Worm (Caenorhabditis elegans) whole organism, young adult: ENCODE results near the gene Y73B6BL.12.
"Not testable (repeated sequence)": the region's sequence is repeated elsewhere in the genome, so short reads cannot be mapped to it uniquely, and the experiment has no call there.

Experiments
- B0035.1 ChIP-seq: sonication (generic microtip); optimal IDR thresholded peaks from 2 replicates; lab custom pipeline; 2016; ENCODE audit warnings: missing genetic modification characterization, mild to moderate bottlenecking, missing compliant biosample characterization, missing genotype, missing genetic modification reagents
- F10E7.11 ChIP-seq: sonication (generic microtip); optimal IDR thresholded peaks from 2 replicates; lab custom pipeline; 2017; ENCODE audit warnings: mild to moderate bottlenecking, missing genetic modification characterization, moderate library complexity, missing compliant biosample characterization
- F33H1.4 ChIP-seq: fragments of 200-800 bp; sonication (Bioruptor generic); IDR thresholded peaks from 2 replicates; pipeline ENCODE4 v1.3.6; 2022; ENCODE audit warnings: missing genetic modification reagents, missing genetic modification characterization, missing compliant biosample characterization
- F39B2.1 ChIP-seq: fragments of 200-800 bp; sonication (Bioruptor generic); IDR thresholded peaks from 2 replicates; pipeline ENCODE4 v1.3.6; 2022; ENCODE audit warnings: missing genetic modification reagents, missing genetic modification characterization, missing compliant biosample characterization
- F57A8.1 ChIP-seq: fragments of 200-800 bp; sonication (Bioruptor generic); optimal IDR thresholded peaks from 2 replicates; lab custom pipeline; 2018; ENCODE audit warnings: mild to moderate bottlenecking, missing genetic modification characterization, moderate library complexity, missing compliant biosample characterization
- Y56A3A.18 ChIP-seq: fragments of 200-800 bp; sonication (Bioruptor generic); IDR thresholded peaks from 2 replicates; pipeline ENCODE4 v1.3.6; 2022; ENCODE audit warnings: missing genetic modification reagents, missing genetic modification characterization, missing compliant biosample characterization
- Y79H2A.3 ChIP-seq: fragments of 200-800 bp; sonication (Bioruptor generic); conservative IDR thresholded peaks from 2 replicates; pipeline ENCODE4 v1.3.6; 2022; ENCODE audit warnings: missing genetic modification reagents, missing genetic modification characterization, missing compliant biosample characterization
- Y95B8A.8 ChIP-seq: fragments of 200-800 bp; sonication (Bioruptor generic); IDR thresholded peaks from 2 replicates; pipeline ENCODE4 v1.3.6; 2022; ENCODE audit warnings: missing genetic modification reagents, missing genetic modification characterization, missing compliant biosample characterization
- attf-6 ChIP-seq: fragments of 200-800 bp; sonication (Bioruptor generic); IDR thresholded peaks from 2 replicates; pipeline ENCODE4 v1.3.6; 2022; ENCODE audit warnings: missing genetic modification reagents, missing genetic modification characterization, missing compliant biosample characterization
- bed-2 ChIP-seq: fragments of 200-800 bp; sonication (Bioruptor generic); IDR thresholded peaks from 2 replicates; pipeline ENCODE4 v1.3.6; 2022; ENCODE audit warnings: missing genetic modification reagents, missing genetic modification characterization, missing compliant biosample characterization
- ceh-40 ChIP-seq: fragments of 200-800 bp; sonication (Bioruptor generic); IDR thresholded peaks from 2 replicates; pipeline ENCODE4 v1.3.6; 2022; ENCODE audit warnings: missing genetic modification characterization, missing compliant biosample characterization
- ceh-58 ChIP-seq: fragments of 200-800 bp; sonication (Bioruptor generic); IDR thresholded peaks from 2 replicates; pipeline ENCODE4 v1.3.6; 2022; ENCODE audit warnings: missing genetic modification characterization, missing compliant biosample characterization
- chd-7 ChIP-seq: sonication (generic microtip); optimal IDR thresholded peaks from 2 replicates; lab custom pipeline; 2016; ENCODE audit warnings: mild to moderate bottlenecking, missing genetic modification characterization, moderate library complexity, missing compliant biosample characterization
- dox-1 ChIP-seq: fragments of 200-800 bp; sonication (Bioruptor generic); IDR thresholded peaks from 2 replicates; pipeline ENCODE4 v1.3.6; 2022; ENCODE audit warnings: missing genetic modification reagents, missing genetic modification characterization, missing compliant biosample characterization
- efl-1 ChIP-seq: fragments of 150-350 bp; optimal IDR thresholded peaks from 2 replicates; lab custom pipeline; 2014; ENCODE audit warnings: missing biosample characterization, missing genetic modification reagents, missing genetic modification characterization
- egl-18 ChIP-seq: fragments of 200-800 bp; sonication (Bioruptor generic); IDR thresholded peaks from 2 replicates; pipeline ENCODE4 v1.3.6; 2022; ENCODE audit warnings: missing genetic modification reagents, missing genetic modification characterization, missing compliant biosample characterization
- ekl-4 ChIP-seq: fragments of 200-800 bp; sonication (Bioruptor generic); IDR thresholded peaks from 2 replicates; pipeline ENCODE4 v1.3.6; 2022; ENCODE audit warnings: missing genetic modification reagents, missing genetic modification characterization, missing compliant biosample characterization
- gei-17 ChIP-seq: fragments of 200-800 bp; sonication (Bioruptor generic); optimal IDR thresholded peaks from 2 replicates; lab custom pipeline; 2018; ENCODE audit warnings: mild to moderate bottlenecking, missing genetic modification characterization, missing compliant biosample characterization
- hlh-12 ChIP-seq: sonication (generic microtip); optimal IDR thresholded peaks from 2 replicates; lab custom pipeline; 2016; ENCODE audit warnings: missing genetic modification characterization, missing compliant biosample characterization
- hlh-26 ChIP-seq: fragments of 200-800 bp; sonication (Bioruptor generic); conservative IDR thresholded peaks from 2 replicates; pipeline ENCODE4 v1.3.6; 2022; ENCODE audit warnings: missing genetic modification reagents, missing genetic modification characterization, missing compliant biosample characterization
- hmg-1.2 ChIP-seq: fragments of 200-800 bp; sonication (Bioruptor generic); IDR thresholded peaks from 2 replicates; pipeline ENCODE4 v1.3.6; 2022; ENCODE audit warnings: missing genetic modification reagents, missing genetic modification characterization, missing compliant biosample characterization
- let-607 ChIP-seq, 2 experiments: fragments of 200-800 bp in 1 of 2; sonication (Bioruptor generic) in 1 of 2; sonication (generic microtip) in 1 of 2; optimal IDR thresholded peaks; 2 replicates each; lab custom pipeline; 2016 to 2018; ENCODE audit warnings: mild to moderate bottlenecking in 2 of 2, missing compliant biosample characterization in 2 of 2, missing genetic modification characterization in 2 of 2, moderate library complexity in 2 of 2, missing genotype in 1 of 2
- lin-35 ChIP-seq, 3 experiments: fragments of 150-350 bp in 2 of 3; sonication (generic microtip) in 1 of 3; optimal IDR thresholded peaks; 2 replicates each; lab custom pipeline; 2014 to 2018; ENCODE audit warnings: missing biosample characterization in 3 of 3, missing genetic modification characterization in 3 of 3, missing genetic modification reagents in 3 of 3
- lsl-1 ChIP-seq: fragments of 200-800 bp; sonication (Bioruptor generic); optimal IDR thresholded peaks from 2 replicates; lab custom pipeline; 2018; ENCODE audit warnings: mild to moderate bottlenecking, missing genetic modification characterization, moderate library complexity, missing compliant biosample characterization
- madf-10 ChIP-seq: sonication (generic microtip); optimal IDR thresholded peaks from 2 replicates; lab custom pipeline; 2016; ENCODE audit warnings: mild to moderate bottlenecking, missing genetic modification characterization, missing compliant biosample characterization
- madf-6 ChIP-seq: fragments of 200-800 bp; sonication (Bioruptor generic); IDR thresholded peaks from 2 replicates; pipeline ENCODE4 v1.3.6; 2022; ENCODE audit warnings: missing genetic modification reagents, missing genetic modification characterization, missing compliant biosample characterization
- madf-8 ChIP-seq: fragments of 200-800 bp; sonication (Bioruptor generic); conservative IDR thresholded peaks from 2 replicates; pipeline ENCODE4 v1.3.6; 2022; ENCODE audit warnings: missing genetic modification reagents, missing genetic modification characterization, missing compliant biosample characterization
- nhr-90 ChIP-seq: sonication (generic microtip); optimal IDR thresholded peaks from 2 replicates; lab custom pipeline; 2016; ENCODE audit warnings: missing genotype, mild to moderate bottlenecking, missing genetic modification characterization, missing compliant biosample characterization
- sdz-38 ChIP-seq: sonication (generic microtip); optimal IDR thresholded peaks from 2 replicates; lab custom pipeline; 2016; ENCODE audit warnings: missing genotype, missing genetic modification characterization, missing compliant biosample characterization
- snpc-1.1 ChIP-seq: sonication (generic microtip); optimal IDR thresholded peaks from 2 replicates; lab custom pipeline; 2017; ENCODE audit warnings: missing genetic modification characterization, mild to moderate bottlenecking, missing compliant biosample characterization, antibody characterized with exemption, moderate library complexity, missing genotype, missing genetic modification reagents; ENCODE audit not compliant: insufficient read depth
- snpc-4 ChIP-seq, 5 experiments: fragments of 150-350 bp in 1 of 5; sonication (generic microtip) in 4 of 5; optimal IDR thresholded peaks; 2 replicates each; lab custom pipeline; 2014 to 2018; ENCODE audit warnings: missing genetic modification characterization in 5 of 5, missing biosample characterization in 3 of 5, antibody characterized with exemption in 2 of 5, mild to moderate bottlenecking in 2 of 5, missing compliant biosample characterization in 2 of 5, missing genotype in 2 of 5, moderate library complexity in 2 of 5, missing genetic modification reagents in 1 of 5
- tbp1 ChIP-seq: fragments of 200-800 bp; sonication (Bioruptor generic); optimal IDR thresholded peaks from 2 replicates; lab custom pipeline; 2018; ENCODE audit warnings: mild to moderate bottlenecking, missing genetic modification characterization, missing compliant biosample characterization
- xnd-1 ChIP-seq: sonication (generic microtip); optimal IDR thresholded peaks from 2 replicates; lab custom pipeline; 2016; ENCODE audit warnings: missing genotype, missing genetic modification reagents, missing genetic modification characterization, missing compliant biosample characterization
- zim-3 ChIP-seq: sonication (generic microtip); optimal IDR thresholded peaks from 2 replicates; lab custom pipeline; 2017; ENCODE audit warnings: mild to moderate bottlenecking, missing genetic modification characterization, moderate library complexity, missing compliant biosample characterization
- ztf-6 ChIP-seq: fragments of 200-800 bp; sonication (Bioruptor generic); IDR thresholded peaks from 2 replicates; pipeline ENCODE4 v1.3.6; 2022; ENCODE audit warnings: missing genetic modification reagents, missing genetic modification characterization, missing compliant biosample characterization

Y73B6BL.12 gene

DNA sequence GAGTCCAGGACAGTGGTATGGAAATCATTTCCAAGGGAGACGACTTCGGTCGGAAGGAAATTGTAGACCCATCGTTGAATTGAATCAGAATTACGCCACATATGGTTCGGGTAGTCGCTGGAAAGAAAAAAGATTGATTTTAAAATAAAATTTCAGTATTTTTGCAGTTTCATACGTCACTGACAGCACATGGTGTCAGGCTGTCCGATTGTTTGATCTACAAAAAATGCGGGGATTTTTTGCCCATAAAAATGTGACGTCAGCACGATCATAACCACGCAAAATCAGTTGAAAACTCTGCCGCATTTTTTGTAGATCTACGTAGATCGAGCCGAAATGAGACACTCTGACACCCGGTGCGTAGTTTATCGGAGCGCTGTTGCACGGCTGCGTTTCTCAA lies at the start of gene Y73B6BL.12:
TSS of gene Y73B6BL.12 (minus strand) at position 101 of the 400 bp plus-strand sequence.
- not testable (repeated sequence) for TF ChIP-seq tbp1 (GFP tag; lab: Kevin White, UChicago); egl-18 (GFP tag; lab: Robert Waterston, UW); zim-3 (tag; lab: Kevin White, UChicago)

- no peak for TF ChIP-seq ceh-58 (GFP tag; lab: Robert Waterston, UW)
- 0 out of 2 replicates have a peak, but pooled peaks have one; percentile 4 for TF ChIP-seq hmg-1.2
Measured at ce11 chrIV:6366032-6366431, 48.8 kb upstream of the Y73B6BL.12 start.

DNA sequence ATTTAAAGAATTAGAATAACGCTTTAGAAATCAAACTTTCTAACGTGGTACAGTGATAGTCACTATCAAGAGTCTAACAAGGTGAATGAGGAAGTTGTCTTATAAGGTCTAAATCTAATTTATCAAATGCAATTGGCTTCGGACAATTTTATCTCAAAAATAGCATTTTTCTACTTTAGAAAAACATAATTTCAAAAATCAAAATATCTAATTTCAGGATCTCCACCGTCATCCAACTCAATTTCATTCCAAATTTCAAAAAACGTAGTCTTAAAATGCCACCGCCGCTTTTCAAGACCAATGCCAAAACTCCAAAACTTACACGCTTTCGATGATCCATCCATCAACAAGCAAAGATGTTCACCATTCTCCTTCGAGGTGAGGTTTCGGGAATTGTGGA lies 47.8 kb upstream of the Y73B6BL.12 start, which contains the start of gene Y73B6BL.270:
TSS of gene Y73B6BL.270 (plus strand) at position 301 of the 400 bp plus-strand sequence.
- TF ChIP-seq hlh-12 (tag; lab: Kevin White, UChicago) (no peak), efl-1 (GFP tag; lab: Kevin White, UChicago) (no peak), snpc-1.1 (tag; lab: Kevin White, UChicago) (no peak), nhr-90 (tag; lab: Kevin White, UChicago) (no peak), lin-35 (GFP tag; optimal IDR thresholded peaks at IDR 0.05; lab: Kevin White, UChicago) (no peak), ekl-4 (no peak), F57A8.1 (GFP tag; lab: Kevin White, UChicago) (no peak), gei-17 (no peak), bed-2 (GFP tag; lab: Robert Waterston, UW) (no peak)

ce11 chrIV:6363604-6364003 lies 46.3 kb upstream of the Y73B6BL.12 start:
- TF ChIP-seq ztf-6 (GFP tag; lab: Robert Waterston, UW) (no peak), B0035.1 (no peak), hmg-1.2 (no peak), ceh-40 (GFP tag; lab: Robert Waterston, UW) (no peak)
- TF ChIP-seq, all 124 proteins: peak for 0

DNA sequence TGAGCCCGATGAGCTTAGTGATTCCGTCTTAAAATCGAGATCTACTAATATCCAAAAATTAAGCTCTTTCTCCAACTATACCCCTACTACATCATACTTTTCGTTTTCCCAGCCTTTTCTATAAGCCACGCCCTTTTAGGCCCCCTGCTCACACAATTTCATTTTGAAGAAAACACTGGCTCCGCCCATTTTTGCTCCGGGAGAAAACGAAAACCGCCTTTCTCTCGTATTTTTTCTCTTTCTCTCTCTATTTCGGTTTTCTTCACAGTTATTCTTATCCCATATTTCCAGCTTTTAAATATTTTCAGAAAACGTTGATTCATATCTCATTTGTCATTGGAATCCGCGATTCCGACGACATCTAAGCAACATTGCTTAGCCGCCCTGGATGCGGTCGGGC lies 44.4 kb upstream of the Y73B6BL.12 start, which contains the start of gene Y73B6BL.47:
TSS of gene Y73B6BL.47 (plus strand) at position 301 of the 400 bp plus-strand sequence.
- TF ChIP-seq chd-7 (tag; lab: Kevin White, UChicago), result no peak
- no peak for TF ChIP-seq zim-3 (tag; lab: Kevin White, UChicago)
- no peak for TF ChIP-seq Y95B8A.8 (GFP tag; lab: Robert Waterston, UW)
- no peak for TF ChIP-seq F39B2.1
- no peak for TF ChIP-seq dox-1
- TF ChIP-seq madf-10 (tag; lab: Kevin White, UChicago), result no peak
- TF ChIP-seq sdz-38 (tag; lab: Kevin White, UChicago), result no peak
- TF ChIP-seq Y56A3A.18 (GFP tag; lab: Robert Waterston, UW), result no peak
- no peak for TF ChIP-seq let-607 (tag; optimal IDR thresholded peaks at IDR 0.05; lab: Kevin White, UChicago)
- TF ChIP-seq hlh-26 (GFP tag; lab: Robert Waterston, UW), result no peak
- TF ChIP-seq attf-6 (GFP tag; lab: Robert Waterston, UW), result no peak
- TF ChIP-seq efl-1 (GFP tag; lab: Kevin White, UChicago), result no peak
- no peak for TF ChIP-seq F10E7.11 (tag; lab: Kevin White, UChicago)
- TF ChIP-seq Y79H2A.3, result no peak
- TF ChIP-seq, all 124 proteins: peak for 0

- TF ChIP-seq madf-6 (GFP tag; lab: Robert Waterston, UW) (peak; percentile 67), F33H1.4 (peak; percentile 80), lsl-1 (GFP tag; lab: Kevin White, UChicago) (peak; percentile 69), snpc-4 (tag; optimal IDR thresholded peaks at IDR 0.05; lab: Kevin White, UChicago) (peak in 1 of 4 experiments; percentile 61), madf-8 (GFP tag; lab: Robert Waterston, UW) (0 out of 2 replicates have a peak, but pooled peaks have one; percentile 28), xnd-1 (peak; percentile 62)
- TF ChIP-seq snpc-4 (GFP tag; optimal IDR thresholded peaks at IDR 0.05; lab: Kevin White, UChicago), result not testable (repeated sequence)
Measured at ce11 chrIV:6347822-6348221, 30.6 kb upstream of the Y73B6BL.12 start.
